Fruit fly (Drosophila melanogaster) whole organism, embryonic: ENCODE results near the gene Pp1-87B.

Source experiments
- CG10979 ChIP-seq: fragments of 200-800 bp; sonication (Bioruptor generic); optimal IDR thresholded peaks from 2 replicates; lab custom pipeline; 2018; ENCODE audit warnings: missing biosample characterization, mild to moderate bottlenecking, missing genetic modification characterization, moderate library complexity
- CG11560 ChIP-seq: fragments of 200-800 bp; sonication (Bioruptor generic); IDR thresholded peaks from 3 replicates; pipeline ENCODE4 v1.3.6; 2022; ENCODE audit warnings: missing biosample characterization, missing genetic modification characterization
- CG12659 ChIP-seq: fragments of 200-800 bp; sonication (Bioruptor generic); optimal IDR thresholded peaks from 3 replicates; lab custom pipeline; 2017; ENCODE audit warnings: mild to moderate bottlenecking, missing biosample characterization, missing genetic modification reagents, missing genetic modification characterization
- CG13287 ChIP-seq: fragments of 200-800 bp; sonication (Bioruptor generic); IDR thresholded peaks from 2 replicates; pipeline ENCODE4 v1.3.6; 2022; ENCODE audit warnings: missing biosample characterization, missing genetic modification characterization; ENCODE audit not compliant: partially characterized antibody
- CG13894 ChIP-seq: fragments of 200-800 bp; sonication (Bioruptor generic); optimal IDR thresholded peaks from 3 replicates; lab custom pipeline; 2018; ENCODE audit warnings: missing biosample characterization, mild to moderate bottlenecking, missing genetic modification characterization, moderate library complexity
- CG15514 ChIP-seq: fragments of 200-800 bp; sonication (Bioruptor generic); optimal IDR thresholded peaks from 3 replicates; lab custom pipeline; 2017; ENCODE audit warnings: missing biosample characterization, missing genetic modification characterization, mild to moderate bottlenecking, moderate library complexity, missing genetic modification reagents
- CG2120 ChIP-seq: fragments of 200-800 bp; sonication (Bioruptor generic); optimal IDR thresholded peaks from 3 replicates; lab custom pipeline; 2016; ENCODE audit warnings: missing biosample characterization, missing genetic modification characterization
- CG2712 ChIP-seq: fragments of 200-800 bp; optimal IDR thresholded peaks from 3 replicates; lab custom pipeline; 2019; ENCODE audit warnings: missing biosample characterization, mild to moderate bottlenecking, missing genetic modification characterization, moderate library complexity
- CG30020 ChIP-seq: fragments of 200-800 bp; optimal IDR thresholded peaks from 2 replicates; lab custom pipeline; 2019; ENCODE audit warnings: missing biosample characterization, mild to moderate bottlenecking, missing genetic modification characterization, moderate library complexity
- CG34224 ChIP-seq: fragments of 200-800 bp; sonication (Bioruptor generic); IDR thresholded peaks from 3 replicates; pipeline ENCODE4 v1.3.6; 2022; ENCODE audit warnings: missing biosample characterization, missing genetic modification characterization; ENCODE audit not compliant: partially characterized antibody
- CG34422 ChIP-seq: fragments of 200-800 bp; sonication (Bioruptor generic); IDR thresholded peaks from 3 replicates; pipeline ENCODE4 v1.3.6; 2022; ENCODE audit warnings: missing biosample characterization, missing genetic modification characterization
- CG5180 ChIP-seq: fragments of 200-800 bp; sonication (Bioruptor generic); optimal IDR thresholded peaks from 3 replicates; lab custom pipeline; 2017; ENCODE audit warnings: missing biosample characterization, missing genetic modification characterization, mild to moderate bottlenecking, moderate library complexity, missing genetic modification reagents
- CG6683 ChIP-seq: fragments of 200-800 bp; sonication (Bioruptor generic); optimal IDR thresholded peaks from 2 replicates; lab custom pipeline; 2017; ENCODE audit warnings: missing biosample characterization, mild to moderate bottlenecking, missing genetic modification characterization, missing genetic modification reagents
- CG6791 ChIP-seq: fragments of 200-800 bp; sonication (Bioruptor generic); IDR thresholded peaks from 3 replicates; pipeline ENCODE4 v1.3.6; 2022; ENCODE audit warnings: missing biosample characterization, missing genetic modification characterization; ENCODE audit not compliant: partially characterized antibody
- CG6813 ChIP-seq: fragments of 200-800 bp; sonication (Bioruptor generic); optimal IDR thresholded peaks from 2 replicates; lab custom pipeline; 2017; ENCODE audit warnings: missing biosample characterization, missing genetic modification characterization, mild to moderate bottlenecking, moderate library complexity, missing genetic modification reagents
- CG7786 ChIP-seq: fragments of 200-800 bp; sonication (Bioruptor generic); optimal IDR thresholded peaks from 2 replicates; lab custom pipeline; 2016; ENCODE audit warnings: missing biosample characterization, missing genetic modification characterization
- CG7963 ChIP-seq: fragments of 200-800 bp; sonication (Bioruptor generic); IDR thresholded peaks from 3 replicates; pipeline ENCODE4 v1.3.6; 2022; ENCODE audit warnings: missing biosample characterization, missing genetic modification characterization; ENCODE audit not compliant: partially characterized antibody
- CG9797 ChIP-seq: fragments of 200-800 bp; sonication (Bioruptor generic); optimal IDR thresholded peaks from 3 replicates; lab custom pipeline; 2018; ENCODE audit warnings: missing biosample characterization, mild to moderate bottlenecking, missing genetic modification characterization
- CHES-1-like ChIP-seq: fragments of 200-800 bp; sonication (Bioruptor generic); optimal IDR thresholded peaks from 2 replicates; lab custom pipeline; 2016; ENCODE audit warnings: missing biosample characterization, missing genetic modification characterization
- Dek ChIP-seq: fragments of 200-800 bp; sonication (Bioruptor generic); optimal IDR thresholded peaks from 3 replicates; lab custom pipeline; 2019; ENCODE audit warnings: missing biosample characterization, mild to moderate bottlenecking, missing genetic modification characterization, moderate library complexity
- Doc3 ChIP-seq: fragments of 200-800 bp; sonication (Bioruptor generic); IDR thresholded peaks from 3 replicates; pipeline ENCODE4 v1.3.6; 2022; ENCODE audit warnings: missing biosample characterization, missing genetic modification characterization; ENCODE audit not compliant: partially characterized antibody
- Fer1 ChIP-seq: fragments of 200-800 bp; sonication (Bioruptor generic); optimal IDR thresholded peaks from 2 replicates; lab custom pipeline; 2017; ENCODE audit warnings: missing biosample characterization, mild to moderate bottlenecking, missing genetic modification characterization
- HLHmδ ChIP-seq: fragments of 200-800 bp; sonication (Bioruptor generic); optimal IDR thresholded peaks from 2 replicates; lab custom pipeline; 2018; ENCODE audit warnings: missing biosample characterization, mild to moderate bottlenecking, missing genetic modification characterization, moderate library complexity
- Hmr ChIP-seq: fragments of 200-800 bp; sonication (Bioruptor generic); optimal IDR thresholded peaks from 3 replicates; lab custom pipeline; 2017; ENCODE audit warnings: mild to moderate bottlenecking, missing biosample characterization, missing genetic modification reagents, missing genetic modification characterization
- NC2β ChIP-seq: fragments of 200-800 bp; sonication (Bioruptor generic); optimal IDR thresholded peaks from 2 replicates; lab custom pipeline; 2016; ENCODE audit warnings: missing biosample characterization, missing genetic modification characterization
- Opbp ChIP-seq: fragments of 200-800 bp; sonication (Bioruptor generic); IDR thresholded peaks from 3 replicates; pipeline ENCODE4 v1.3.6; 2022; ENCODE audit warnings: missing biosample characterization, missing genetic modification characterization; ENCODE audit not compliant: partially characterized antibody
- Rfx ChIP-seq: fragments of 200-800 bp; sonication (Bioruptor generic); IDR thresholded peaks from 2 replicates; pipeline ENCODE4 v1.3.6; 2022; ENCODE audit warnings: missing biosample characterization, missing genetic modification characterization
- Six4 ChIP-seq: fragments of 200-800 bp; sonication (Bioruptor generic); optimal IDR thresholded peaks from 2 replicates; lab custom pipeline; 2016; ENCODE audit warnings: missing biosample characterization, missing genetic modification characterization
- YL-1 ChIP-seq: fragments of 200-800 bp; sonication (Bioruptor generic); optimal IDR thresholded peaks from 3 replicates; lab custom pipeline; 2017; ENCODE audit warnings: missing biosample characterization, mild to moderate bottlenecking, missing genetic modification characterization
- ap ChIP-seq: fragments of 200-800 bp; sonication (Bioruptor generic); IDR thresholded peaks from 2 replicates; pipeline ENCODE4 v1.3.6; 2022; ENCODE audit warnings: missing biosample characterization, missing genetic modification characterization
- chinmo ChIP-seq: fragments of 200-800 bp; sonication (Bioruptor generic); IDR thresholded peaks from 4 replicates; pipeline ENCODE4 v1.3.6; 2022; ENCODE audit warnings: missing biosample characterization, missing genetic modification characterization; ENCODE audit not compliant: partially characterized antibody
- fd64A ChIP-seq: fragments of 200-800 bp; sonication (Bioruptor generic); optimal IDR thresholded peaks from 3 replicates; lab custom pipeline; 2018; ENCODE audit warnings: missing biosample characterization, mild to moderate bottlenecking, missing genetic modification characterization
- knrl ChIP-seq: fragments of 200-800 bp; sonication (Bioruptor generic); IDR thresholded peaks from 3 replicates; pipeline ENCODE4 v1.3.6; 2022; ENCODE audit warnings: missing biosample characterization, missing genetic modification characterization; ENCODE audit not compliant: partially characterized antibody
- lbe ChIP-seq: fragments of 200-800 bp; sonication (Bioruptor generic); optimal IDR thresholded peaks from 2 replicates; lab custom pipeline; 2016; ENCODE audit warnings: missing biosample characterization, mild to moderate bottlenecking, missing genetic modification characterization
- lilli ChIP-seq: fragments of 200-800 bp; sonication (Bioruptor generic); optimal IDR thresholded peaks from 3 replicates; lab custom pipeline; 2016; ENCODE audit warnings: missing biosample characterization, missing genetic modification characterization
- lov ChIP-seq, 2 experiments: fragments of 200-800 bp in 1 of 2; fragments of >200 bp in 1 of 2; sonication (Bioruptor generic) in 1 of 2; IDR thresholded peaks in 1 of 2; optimal IDR thresholded peaks in 1 of 2; 2 replicates in 1 of 2; 3 replicates in 1 of 2; pipeline versions ENCODE4 v1.3.6 to Lab custom; 2017 to 2022; ENCODE audit warnings: missing biosample characterization in 1 of 2, missing genetic modification characterization in 1 of 2
- mld ChIP-seq: fragments of 200-800 bp; sonication (Bioruptor generic); IDR thresholded peaks from 3 replicates; pipeline ENCODE4 v1.3.6; 2022; ENCODE audit warnings: missing biosample characterization, missing genetic modification characterization; ENCODE audit not compliant: partially characterized antibody
- pros ChIP-seq: fragments of 200-800 bp; sonication (Bioruptor generic); optimal IDR thresholded peaks from 3 replicates; lab custom pipeline; 2019; ENCODE audit warnings: missing biosample characterization, mild to moderate bottlenecking, missing genetic modification characterization, moderate library complexity
- pzg ChIP-seq: fragments of 200-800 bp; sonication (Bioruptor generic); optimal IDR thresholded peaks from 3 replicates; lab custom pipeline; 2018; ENCODE audit warnings: missing biosample characterization, mild to moderate bottlenecking, missing genetic modification characterization, moderate library complexity
- slou ChIP-seq: fragments of 200-800 bp; sonication (Bioruptor generic); optimal IDR thresholded peaks from 3 replicates; lab custom pipeline; 2016; ENCODE audit warnings: missing biosample characterization, missing genetic modification characterization
- sna ChIP-seq: fragments of 200-800 bp; sonication (Bioruptor generic); IDR thresholded peaks from 2 replicates; pipeline ENCODE4 v1.3.6; 2022; ENCODE audit warnings: missing biosample characterization, missing genetic modification characterization; ENCODE audit not compliant: partially characterized antibody
- stc ChIP-seq: fragments of 200-800 bp; sonication (Bioruptor generic); IDR thresholded peaks from 2 replicates; pipeline ENCODE4 v1.3.6; 2022; ENCODE audit warnings: missing biosample characterization, missing genetic modification characterization
- stwl ChIP-seq: fragments of 200-800 bp; sonication (Bioruptor generic); optimal IDR thresholded peaks from 3 replicates; lab custom pipeline; 2018; ENCODE audit warnings: missing biosample characterization, mild to moderate bottlenecking, missing genetic modification characterization, moderate library complexity
- tna ChIP-seq: fragments of 200-800 bp; sonication (Bioruptor generic); IDR thresholded peaks from 2 replicates; pipeline ENCODE4 v1.3.6; 2022; ENCODE audit warnings: missing biosample characterization, missing genetic modification characterization; ENCODE audit not compliant: partially characterized antibody
- trem ChIP-seq: fragments of 200-800 bp; optimal IDR thresholded peaks from 3 replicates; lab custom pipeline; 2019; ENCODE audit warnings: missing biosample characterization, mild to moderate bottlenecking, missing genetic modification characterization, moderate library complexity
- vnd ChIP-seq: fragments of 200-800 bp; sonication (Bioruptor generic); IDR thresholded peaks from 3 replicates; pipeline ENCODE4 v1.3.6; 2022; ENCODE audit warnings: missing biosample characterization, missing genetic modification characterization; ENCODE audit not compliant: partially characterized antibody
- wek ChIP-seq: fragments of 200-800 bp; sonication (Bioruptor generic); optimal IDR thresholded peaks from 3 replicates; lab custom pipeline; 2018; ENCODE audit warnings: missing biosample characterization, mild to moderate bottlenecking, missing genetic modification characterization, moderate library complexity

Pp1-87B gene

dm6 chr3R:12408160-12408559 is 17.6 kb downstream of the Pp1-87B start, which contains the start of gene CG5196 (continued):
- TF ChIP-seq stc (0 out of 2 replicates have a peak, but pooled peaks have one; percentile 25), CG5180 (GFP tag; lab: Kevin White, UChicago) (no peak), pzg (peak; percentile 86), lilli (GFP tag; lab: Kevin White, UChicago) (peak; percentile 11), ap (GFP tag; lab: Robert Waterston, UW) (no peak), CG6683 (no peak), CG13894 (tag; lab: Kevin White, UChicago) (peak; percentile 51), CG15514 (peak; percentile 99), HLHmδ (GFP tag; lab: Kevin White, UChicago) (peak; percentile 49), lov (optimal IDR thresholded peaks at IDR 0.05; lab: Kevin White, UChicago) (no peak), lov (GFP tag; IDR thresholded peaks at IDR 0.05; lab: Robert Waterston, UW) (0 out of 3 replicates have a peak, but pooled peaks have one; percentile 16), mld (GFP tag; lab: Robert Waterston, UW) (peak; percentile 58; the same call in 2 of the 3 replicates), chinmo (GFP tag; lab: Robert Waterston, UW) (peak; percentile 67; the same call in 1 of the 4 replicates), wek (peak; percentile 9), tna (GFP tag; lab: Robert Waterston, UW) (peak; percentile 52), CG2120 (GFP tag; lab: Kevin White, UChicago) (peak; percentile 23), CG11560 (tag; lab: Robert Waterston, UW) (no peak), Rfx (GFP tag; lab: Robert Waterston, UW) (peak; percentile 26; the same call in 1 of the 2 replicates), Doc3 (GFP tag; lab: Robert Waterston, UW) (peak; percentile 49; the same call in 2 of the 3 replicates), Six4 (GFP tag; lab: Kevin White, UChicago) (no peak), YL-1 (GFP tag; lab: Kevin White, UChicago) (peak; percentile 50), CG13287 (GFP tag; lab: Robert Waterston, UW) (peak; percentile 84), slou (GFP tag; lab: Kevin White, UChicago) (no peak), CG34422 (GFP tag; lab: Robert Waterston, UW) (peak; percentile 84; the same call in 2 of the 3 replicates), sna (GFP tag; lab: Robert Waterston, UW) (peak; percentile 60), vnd (peak; percentile 61; the same call in 2 of the 3 replicates), pros (GFP tag; lab: Kevin White, UChicago) (no peak), trem (tag; lab: Kevin White, UChicago) (peak; percentile 76), CG7786 (GFP tag; lab: Kevin White, UChicago) (no peak), Opbp (GFP tag; lab: Robert Waterston, UW) (peak; percentile 72), Dek (tag; lab: Kevin White, UChicago) (peak; percentile 43), NC2β (no peak), CG6791 (GFP tag; lab: Robert Waterston, UW) (peak; percentile 79), Fer1 (GFP tag; lab: Kevin White, UChicago) (peak; percentile 38), CHES-1-like (peak; percentile 40), CG30020 (peak; percentile 61), CG34224 (peak; percentile 81), CG6813 (GFP tag; lab: Kevin White, UChicago) (no peak), CG10979 (tag; lab: Kevin White, UChicago) (peak; percentile 11), fd64A (GFP tag; lab: Kevin White, UChicago) (no peak), CG12659 (GFP tag; lab: Kevin White, UChicago) (peak; percentile 78), CG7963 (GFP tag; lab: Robert Waterston, UW) (peak; percentile 55; the same call in 2 of the 3 replicates), stwl (tag; lab: Kevin White, UChicago) (peak; percentile 94), lbe (GFP tag; lab: Kevin White, UChicago) (peak; percentile 66), Hmr (GFP tag; lab: Kevin White, UChicago) (peak; percentile 41), CG2712 (tag; lab: Kevin White, UChicago) (peak; percentile 48), CG9797 (GFP tag; lab: Kevin White, UChicago) (peak; percentile 88), knrl (peak; percentile 66)
